Worm (Caenorhabditis elegans) whole organism, L4/young adult: ENCODE data around the gene nhr-258.

ENCODE experiments used
- W03F9.2 ChIP-seq: fragments of 150-350 bp; optimal IDR thresholded peaks from 2 replicates; lab custom pipeline; 2014; ENCODE audit warnings: missing biosample characterization, missing genetic modification characterization
- him-1 ChIP-seq: sonication (generic microtip); optimal IDR thresholded peaks from 2 replicates; lab custom pipeline; 2016; ENCODE audit warnings: missing genotype, missing genetic modification reagents, missing genetic modification characterization, missing compliant biosample characterization

ce11 chrIV:8023861-8024260 is 20.9 kb upstream of the nhr-258 start:
- TF ChIP-seq W03F9.2 (tag; lab: Kevin White, UChicago) (no peak), him-1 (tag; lab: Kevin White, UChicago) (no peak)
